Worm (Caenorhabditis elegans): ENCODE data around the gene T04B2.8.

The T04B2.8 gene

ce11 chrIV:10009536-10009935 is 41.5 kb downstream of the T04B2.8 start, which contains the start of gene magu-4:
magu-4 (plus strand) TSS chrIV:10009753.
- TF ChIP-seq nhr-11 (tag; optimal IDR thresholded peaks at IDR 0.05) (no peak), fkh-8 (tag; optimal IDR thresholded peaks at IDR 0.05) (no peak), nhr-90 (tag; optimal IDR thresholded peaks at IDR 0.05; ENCODE audit: poor library complexity) (no peak), vab-15 (tag; optimal IDR thresholded peaks at IDR 0.05) (no peak), blmp-1 (tag; optimal IDR thresholded peaks at IDR 0.05) (peak; percentile 90), lin-14 (GFP tag; optimal IDR thresholded peaks at IDR 0.05) (peak; percentile 39)

ce11 chrIV:10007758-10008157 is 43.2 kb downstream of the T04B2.8 start:
- peak; percentile 99 for TF ChIP-seq blmp-1 (tag; optimal IDR thresholded peaks at IDR 0.05)
- peak; percentile 5 for TF ChIP-seq nhr-20 (tag; optimal IDR thresholded peaks at IDR 0.05)
- no peak for TF ChIP-seq lin-39 (tag; optimal IDR thresholded peaks at IDR 0.05)
- peak in 2 of 6 experiments; percentile 32 to 67 for TF ChIP-seq elt-3 (tag; optimal IDR thresholded peaks at IDR 0.05)
- no peak for TF ChIP-seq dpl-1 (GFP tag; optimal IDR thresholded peaks at IDR 0.05)
- TF ChIP-seq lsy-2 (tag; optimal IDR thresholded peaks at IDR 0.05), result peak in 1 of 2 experiments; percentile 51
- TF ChIP-seq skn-1 (tag; optimal IDR thresholded peaks at IDR 0.05), result peak; percentile 23
- no peak for TF ChIP-seq pqm-1 (tag; optimal IDR thresholded peaks at IDR 0.05)
- TF ChIP-seq snu-23 (GFP tag; optimal IDR thresholded peaks at IDR 0.05), result peak; percentile 33
- TF ChIP-seq mdl-1 (tag; optimal IDR thresholded peaks at IDR 0.05), result peak in 1 of 2 experiments; percentile 34
- TF ChIP-seq lin-14 (GFP tag; optimal IDR thresholded peaks at IDR 0.05), result peak; percentile 78
- peak in 1 of 2 experiments; percentile 4 for TF ChIP-seq efl-1 (optimal IDR thresholded peaks at IDR 0.05)
- TF ChIP-seq efl-1 (GFP tag; optimal IDR thresholded peaks at IDR 0.05 in 1 of 2), result peak in 1 of 2 experiments; percentile 56
- TF ChIP-seq lin-13 (GFP tag; optimal IDR thresholded peaks at IDR 0.05), result no peak
- peak in 1 of 2 experiments; percentile 10 for TF ChIP-seq lin-35 (GFP tag; optimal IDR thresholded peaks at IDR 0.05)
- TF ChIP-seq nhr-71 (tag; optimal IDR thresholded peaks at IDR 0.05), result peak; percentile 5

- TF ChIP-seq ztf-11 (tag; optimal IDR thresholded peaks at IDR 0.05), result no peak
- no peak for TF ChIP-seq rnt-1 (tag; optimal IDR thresholded peaks at IDR 0.05)
- no peak for TF ChIP-seq pqm-1 (tag; optimal IDR thresholded peaks at IDR 0.05)
- no peak for TF ChIP-seq mab-9 (GFP tag; IDR thresholded peaks at IDR 0.05)
- TF ChIP-seq ces-1 (GFP tag; optimal IDR thresholded peaks at IDR 0.05), result no peak
- TF ChIP-seq lsy-2 (tag; optimal IDR thresholded peaks at IDR 0.05), result no peak
- no peak for TF ChIP-seq egl-13 (tag; optimal IDR thresholded peaks at IDR 0.05)
- TF ChIP-seq hlh-17 (GFP tag; optimal IDR thresholded peaks at IDR 0.05; ENCODE audit: borderline replicate concordance), result no peak
- TF ChIP-seq ceh-8 (GFP tag; optimal IDR thresholded peaks at IDR 0.05), result no peak
- no peak for TF ChIP-seq ets-5 (GFP tag; IDR thresholded peaks at IDR 0.05)
- TF ChIP-seq isw-1 (GFP tag; IDR thresholded peaks at IDR 0.05), result no peak
- no peak for TF ChIP-seq alr-1 (tag; optimal IDR thresholded peaks at IDR 0.05; ENCODE audit: borderline replicate concordance)
- no peak for TF ChIP-seq efl-3 (GFP tag; optimal IDR thresholded peaks at IDR 0.05)
- no peak for TF ChIP-seq ceh-82 (tag; optimal IDR thresholded peaks at IDR 0.05)
- no peak for TF ChIP-seq lin-13 (GFP tag; optimal IDR thresholded peaks at IDR 0.05)
Observed at ce11 chrIV:10006792-10007191, 44.2 kb downstream of the T04B2.8 start, which contains the start of gene C47E12.13. C47E12.13 (minus strand) TSS chrIV:10006892.

- TF ChIP-seq pag-3 (tag; optimal IDR thresholded peaks at IDR 0.05; ENCODE audit: borderline replicate concordance, insufficient read depth) (no peak), ceh-88 (GFP tag; IDR thresholded peaks at IDR 0.05) (no peak), fkh-4 (tag; optimal IDR thresholded peaks at IDR 0.05; ENCODE audit: borderline replicate concordance) (no peak), lir-3 (tag; optimal IDR thresholded peaks at IDR 0.05; ENCODE audit: poor library complexity) (no peak), F16B12.6 (tag; optimal IDR thresholded peaks at IDR 0.05) (peak; percentile 87), ztf-11 (tag; optimal IDR thresholded peaks at IDR 0.05) (no peak), pqm-1 (tag; optimal IDR thresholded peaks at IDR 0.05) (no peak), C04F5.9 (tag; optimal IDR thresholded peaks at IDR 0.05) (no peak), unc-30 (tag; optimal IDR thresholded peaks at IDR 0.05) (no peak), aha-1 (tag; optimal IDR thresholded peaks at IDR 0.05) (no peak), nhr-76 (tag; optimal IDR thresholded peaks at IDR 0.05) (no peak), lin-15B (tag; optimal IDR thresholded peaks at IDR 0.05) (peak; percentile 20), ces-1 (GFP tag; optimal IDR thresholded peaks at IDR 0.05) (no peak), swsn-7 (tag; optimal IDR thresholded peaks at IDR 0.05) (no peak), nhr-12 (tag; optimal IDR thresholded peaks at IDR 0.05) (no peak), tlp-1 (tag; optimal IDR thresholded peaks at IDR 0.05) (no peak), fos-1 (tag; optimal IDR thresholded peaks at IDR 0.05) (no peak), nhr-47 (tag; optimal IDR thresholded peaks at IDR 0.05) (peak; percentile 22), lin-35 (GFP tag; optimal IDR thresholded peaks at IDR 0.05) (peak; percentile 31 to 47), ceh-82 (tag; optimal IDR thresholded peaks at IDR 0.05) (peak in 1 of 3 experiments; percentile 24)
Observed at ce11 chrIV:10003372-10003771, 47.6 kb downstream of the T04B2.8 start, which contains the start of the genes C47E12.2 and sars-1. C47E12.2 (minus strand) TSS chrIV:10003502. sars-1 (plus strand) TSS chrIV:10003726.

Measured in whole organism, L1 larva.